Worm (Caenorhabditis elegans) whole organism, late embryonic: ENCODE measurements around the gene B0218.7.

Experiments used
- C38D4.7 ChIP-seq: fragments of 200-800 bp; sonication (Bioruptor generic); optimal IDR thresholded peaks from 2 replicates; lab custom pipeline; 2018; ENCODE audit warnings: mild to moderate bottlenecking, missing genetic modification characterization, moderate library complexity, missing compliant biosample characterization
- F13H6.1 ChIP-seq: sonication (generic microtip); optimal IDR thresholded peaks from 2 replicates; lab custom pipeline; 2016; ENCODE audit warnings: missing genetic modification characterization, missing compliant biosample characterization
- K02D7.2 ChIP-seq: sonication (generic microtip); optimal IDR thresholded peaks from 2 replicates; lab custom pipeline; 2017; ENCODE audit warnings: mild to moderate bottlenecking, missing genetic modification characterization, missing compliant biosample characterization
- T23F11.4 ChIP-seq: fragments of 200-800 bp; sonication (Bioruptor generic); optimal IDR thresholded peaks from 2 replicates; lab custom pipeline; 2018; ENCODE audit warnings: mild to moderate bottlenecking, missing genetic modification characterization, missing compliant biosample characterization
- ama-1 ChIP-seq: fragments of 150-350 bp; optimal IDR thresholded peaks from 2 replicates; lab custom pipeline; 2014
- ceh-14 ChIP-seq: sonication (generic microtip); optimal IDR thresholded peaks from 2 replicates; lab custom pipeline; 2016; ENCODE audit warnings: missing genotype, missing genetic modification characterization, missing compliant biosample characterization
- ceh-18 ChIP-seq: sonication (generic microtip); optimal IDR thresholded peaks from 2 replicates; lab custom pipeline; 2016; ENCODE audit warnings: missing genetic modification characterization, missing compliant biosample characterization
- ceh-19 ChIP-seq: fragments of 200-800 bp; sonication (Bioruptor generic); optimal IDR thresholded peaks from 2 replicates; lab custom pipeline; 2018; ENCODE audit warnings: mild to moderate bottlenecking, missing genetic modification characterization, missing compliant biosample characterization
- ceh-22 ChIP-seq: sonication (generic microtip); optimal IDR thresholded peaks from 2 replicates; lab custom pipeline; 2017; ENCODE audit warnings: missing biosample characterization, missing genetic modification characterization
- ceh-45 ChIP-seq: fragments of 200-800 bp; sonication (Bioruptor generic); IDR thresholded peaks from 2 replicates; pipeline ENCODE4 v1.3.6; 2022; ENCODE audit warnings: missing genetic modification reagents, missing genetic modification characterization, missing compliant biosample characterization
- ceh-48 ChIP-seq: sonication (generic microtip); optimal IDR thresholded peaks from 2 replicates; lab custom pipeline; 2016; ENCODE audit warnings: missing genetic modification characterization, inconsistent platforms, missing compliant biosample characterization
- ceh-6 ChIP-seq: fragments of 200-800 bp; sonication (Bioruptor generic); optimal IDR thresholded peaks from 2 replicates; lab custom pipeline; 2018; ENCODE audit warnings: mild to moderate bottlenecking, missing genetic modification characterization, missing compliant biosample characterization
- ceh-9 ChIP-seq: sonication (generic microtip); optimal IDR thresholded peaks from 2 replicates; lab custom pipeline; 2016; ENCODE audit warnings: mild to moderate bottlenecking, missing genetic modification characterization, inconsistent platforms, missing compliant biosample characterization
- che-1 ChIP-seq: sonication (generic microtip); optimal IDR thresholded peaks from 2 replicates; lab custom pipeline; 2016; ENCODE audit warnings: mild to moderate bottlenecking, missing genetic modification characterization, missing compliant biosample characterization
- dve-1 ChIP-seq: sonication (generic microtip); optimal IDR thresholded peaks from 2 replicates; lab custom pipeline; 2017; ENCODE audit warnings: antibody characterized with exemption, mild to moderate bottlenecking, missing genetic modification characterization, missing compliant biosample characterization
- elt-4 ChIP-seq: sonication (generic microtip); optimal IDR thresholded peaks from 2 replicates; lab custom pipeline; 2016; ENCODE audit warnings: missing genetic modification characterization, missing compliant biosample characterization
- ets-4 ChIP-seq: sonication (generic microtip); optimal IDR thresholded peaks from 2 replicates; lab custom pipeline; 2016; ENCODE audit warnings: missing genetic modification characterization, missing compliant biosample characterization
- fax-1 ChIP-seq: sonication (generic microtip); optimal IDR thresholded peaks from 2 replicates; lab custom pipeline; 2016; ENCODE audit warnings: missing genotype, missing genetic modification characterization, missing compliant biosample characterization
- fkh-10 ChIP-seq: fragments of 150-350 bp; optimal IDR thresholded peaks from 2 replicates; lab custom pipeline; 2014; ENCODE audit warnings: missing biosample characterization, missing genetic modification reagents, missing genetic modification characterization
- gmeb-2 ChIP-seq: sonication (generic microtip); optimal IDR thresholded peaks from 2 replicates; lab custom pipeline; 2016; ENCODE audit warnings: missing genetic modification characterization, inconsistent platforms, missing compliant biosample characterization
- hlh-13 ChIP-seq: fragments of 200-800 bp; sonication (Bioruptor generic); optimal IDR thresholded peaks from 2 replicates; lab custom pipeline; 2018; ENCODE audit warnings: mild to moderate bottlenecking, missing genetic modification characterization, missing compliant biosample characterization
- hlh-15 ChIP-seq: sonication (generic microtip); optimal IDR thresholded peaks from 2 replicates; lab custom pipeline; 2016; ENCODE audit warnings: missing genetic modification characterization, missing compliant biosample characterization
- hlh-30 ChIP-seq: sonication (generic microtip); optimal IDR thresholded peaks from 2 replicates; lab custom pipeline; 2017; ENCODE audit warnings: antibody characterized with exemption, missing genetic modification characterization, missing compliant biosample characterization; ENCODE audit not compliant: insufficient read depth
- hlh-6 ChIP-seq: sonication (generic microtip); optimal IDR thresholded peaks from 2 replicates; lab custom pipeline; 2016; ENCODE audit warnings: missing genotype, missing genetic modification characterization, missing compliant biosample characterization
- lim-6 ChIP-seq: sonication (generic microtip); optimal IDR thresholded peaks from 2 replicates; lab custom pipeline; 2016; ENCODE audit warnings: missing genetic modification characterization, missing compliant biosample characterization
- lin-11 ChIP-seq: fragments of 200-800 bp; sonication (Bioruptor generic); optimal IDR thresholded peaks from 2 replicates; lab custom pipeline; 2018; ENCODE audit warnings: mild to moderate bottlenecking, missing genetic modification characterization, missing compliant biosample characterization
- mec-3 ChIP-seq: sonication (generic microtip); optimal IDR thresholded peaks from 2 replicates; lab custom pipeline; 2016; ENCODE audit warnings: borderline replicate concordance, missing genetic modification characterization, missing compliant biosample characterization
- nfya-1 ChIP-seq: sonication (generic microtip); optimal IDR thresholded peaks from 2 replicates; lab custom pipeline; 2017; ENCODE audit warnings: missing genetic modification characterization, mild to moderate bottlenecking, missing compliant biosample characterization, antibody characterized with exemption, moderate library complexity
- nhr-11 ChIP-seq: fragments of 150-350 bp; optimal IDR thresholded peaks from 2 replicates; lab custom pipeline; 2014; ENCODE audit warnings: missing biosample characterization, missing genetic modification characterization
- nhr-232 ChIP-seq: sonication (generic microtip); optimal IDR thresholded peaks from 2 replicates; lab custom pipeline; 2016; ENCODE audit warnings: missing genetic modification characterization, missing compliant biosample characterization
- npax-4 ChIP-seq: sonication (generic microtip); optimal IDR thresholded peaks from 2 replicates; lab custom pipeline; 2016; ENCODE audit warnings: missing genetic modification characterization, missing compliant biosample characterization
- pat-9 ChIP-seq: fragments of 200-800 bp; sonication (Bioruptor generic); optimal IDR thresholded peaks from 2 replicates; lab custom pipeline; 2018; ENCODE audit warnings: mild to moderate bottlenecking, missing genetic modification characterization, moderate library complexity, missing compliant biosample characterization
- pax-1 ChIP-seq: fragments of 150-350 bp; optimal IDR thresholded peaks from 2 replicates; lab custom pipeline; 2014; ENCODE audit warnings: missing biosample characterization, missing genetic modification characterization
- pha-2 ChIP-seq: sonication (generic microtip); optimal IDR thresholded peaks from 2 replicates; lab custom pipeline; 2017; ENCODE audit warnings: mild to moderate bottlenecking, missing genetic modification characterization, missing compliant biosample characterization
- pros-1 ChIP-seq: fragments of 150-350 bp; optimal IDR thresholded peaks from 2 replicates; lab custom pipeline; 2014; ENCODE audit warnings: missing biosample characterization, missing genetic modification reagents, missing genetic modification characterization
- ref-2 ChIP-seq: sonication (generic microtip); optimal IDR thresholded peaks from 2 replicates; lab custom pipeline; 2016; ENCODE audit warnings: missing genetic modification characterization, missing compliant biosample characterization
- sox-4 ChIP-seq: sonication (generic microtip); optimal IDR thresholded peaks from 2 replicates; lab custom pipeline; 2017; ENCODE audit warnings: mild to moderate bottlenecking, missing genetic modification characterization, inconsistent platforms, missing compliant biosample characterization
- unc-3 ChIP-seq, 2 experiments: fragments of 200-800 bp in 1 of 2; sonication (Bioruptor generic) in 1 of 2; sonication (generic microtip) in 1 of 2; conservative IDR thresholded peaks in 1 of 2; optimal IDR thresholded peaks in 1 of 2; 2 replicates each; pipeline versions ENCODE4 v1.3.6 to Lab custom; 2016 to 2022; ENCODE audit warnings: missing compliant biosample characterization in 2 of 2, missing genetic modification characterization in 2 of 2, missing genetic modification reagents in 1 of 2

Gene B0218.7

DNA sequence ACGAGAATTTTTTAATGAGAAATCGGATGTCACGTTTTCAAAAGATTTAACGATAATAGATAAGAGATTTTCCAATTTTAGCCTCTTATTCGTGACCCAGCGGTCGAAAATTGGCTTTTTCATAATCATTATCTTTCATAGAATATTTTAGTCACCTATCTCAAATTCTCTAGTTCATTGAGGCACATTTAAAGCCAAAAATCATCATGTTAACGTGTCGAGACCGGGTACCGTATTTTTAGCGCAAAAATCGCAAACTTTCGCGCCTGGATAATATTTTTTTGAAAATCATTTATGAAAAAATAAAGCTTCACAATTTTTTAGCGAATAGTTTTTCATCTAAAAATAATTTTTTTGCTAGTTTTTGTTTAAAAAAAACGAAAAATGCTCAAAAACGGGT, at the start of gene B0218.7:
Gene B0218.7 (minus strand): TSS at position 101 of the 400 bp plus-strand sequence.
- no peak for TF ChIP-seq nfya-1 (tag; lab: Kevin White, UChicago)
- TF ChIP-seq C38D4.7 (GFP tag; lab: Kevin White, UChicago), result no peak
- TF ChIP-seq ama-1 (lab: Kevin White, UChicago), result no peak
- no peak for TF ChIP-seq pat-9 (tag; lab: Kevin White, UChicago)
- no peak for TF ChIP-seq dve-1
- no peak for TF ChIP-seq ceh-18 (tag; lab: Kevin White, UChicago)
- no peak for TF ChIP-seq ceh-14 (tag; lab: Kevin White, UChicago)
- TF ChIP-seq che-1, result no peak
- TF ChIP-seq hlh-15 (tag; lab: Kevin White, UChicago), result no peak
- TF ChIP-seq hlh-13 (GFP tag; lab: Kevin White, UChicago), result no peak
- TF ChIP-seq nhr-11 (tag; lab: Kevin White, UChicago), result no peak
- TF ChIP-seq ceh-48 (tag; lab: Kevin White, UChicago), result no peak
- no peak for TF ChIP-seq npax-4 (tag; lab: Kevin White, UChicago)
- no peak for TF ChIP-seq pros-1 (tag; lab: Kevin White, UChicago)
- TF ChIP-seq mec-3 (tag; lab: Kevin White, UChicago), result no peak

DNA sequence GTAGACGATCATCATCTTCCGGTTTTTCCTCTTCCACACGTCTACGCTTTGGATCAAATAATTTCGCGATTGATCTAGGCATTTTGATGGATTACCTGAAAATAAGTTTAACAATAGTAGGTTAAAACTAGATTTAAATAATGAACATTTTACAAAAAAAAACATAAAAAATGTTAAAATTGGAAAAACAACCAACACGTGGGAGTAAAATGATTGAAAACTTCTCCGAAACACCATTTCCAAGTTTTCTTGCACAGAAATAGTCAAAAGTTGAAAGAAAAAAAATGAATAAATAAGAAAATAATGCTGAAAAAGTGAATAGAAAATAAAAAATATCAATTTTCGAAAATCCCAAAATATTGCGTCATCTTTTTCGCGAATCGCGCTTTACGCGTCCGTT, 45.9 kb upstream of the B0218.7 start, which contains the start of gene C07G1.7:
Gene C07G1.7 (minus strand): TSS at position 101 of the 400 bp plus-strand sequence.
- TF ChIP-seq ceh-22, result no peak
- no peak for TF ChIP-seq pax-1 (tag; lab: Kevin White, UChicago)
- no peak for TF ChIP-seq hlh-15 (tag; lab: Kevin White, UChicago)
- no peak for TF ChIP-seq ama-1 (lab: Kevin White, UChicago)
- no peak for TF ChIP-seq unc-3 (GFP tag; conservative IDR thresholded peaks at IDR 0.05; lab: Robert Waterston, UW)
- no peak for TF ChIP-seq unc-3 (tag; optimal IDR thresholded peaks at IDR 0.05; lab: Kevin White, UChicago)
- TF ChIP-seq sox-4, result no peak
- no peak for TF ChIP-seq nfya-1 (tag; lab: Kevin White, UChicago)
- no peak for TF ChIP-seq ets-4
- no peak for TF ChIP-seq gmeb-2 (tag; lab: Kevin White, UChicago)
- no peak for TF ChIP-seq F13H6.1 (tag; lab: Kevin White, UChicago)
- TF ChIP-seq che-1, result no peak
- TF ChIP-seq npax-4 (tag; lab: Kevin White, UChicago), result no peak
- no peak for TF ChIP-seq ceh-6 (GFP tag; lab: Kevin White, UChicago)

ce11 chrIV:8210300-8210699, 44.5 kb upstream of the B0218.7 start, which contains the start of gene C07G1.6:
C07G1.6 (minus strand) TSS chrIV:8210400.
- TF ChIP-seq hlh-30 (tag; lab: Kevin White, UChicago) (no peak), hlh-13 (GFP tag; lab: Kevin White, UChicago) (no peak), hlh-6 (tag; lab: Kevin White, UChicago) (no peak), npax-4 (tag; lab: Kevin White, UChicago) (no peak), unc-3 (GFP tag; conservative IDR thresholded peaks at IDR 0.05; lab: Robert Waterston, UW) (no peak), unc-3 (tag; optimal IDR thresholded peaks at IDR 0.05; lab: Kevin White, UChicago) (no peak), ceh-9 (tag; lab: Kevin White, UChicago) (no peak), T23F11.4 (GFP tag; lab: Kevin White, UChicago) (no peak), lin-11 (no peak), ceh-19 (GFP tag; lab: Kevin White, UChicago) (no peak), fkh-10 (GFP tag; lab: Kevin White, UChicago) (no peak), fax-1 (tag; lab: Kevin White, UChicago) (no peak), mec-3 (tag; lab: Kevin White, UChicago) (no peak), pha-2 (tag; lab: Kevin White, UChicago) (no peak), ceh-45 (GFP tag; lab: Robert Waterston, UW) (no peak), lim-6 (no peak), elt-4 (tag; lab: Kevin White, UChicago) (no peak), C38D4.7 (GFP tag; lab: Kevin White, UChicago) (no peak), ref-2 (tag; lab: Kevin White, UChicago) (no peak), nhr-232 (tag; lab: Kevin White, UChicago) (no peak), K02D7.2 (tag; lab: Kevin White, UChicago) (no peak)
- TF ChIP-seq, all 69 proteins: peak for 0
